Fruit fly (Drosophila melanogaster): Measurements from ENCODE around the gene CG14252.

dm6 chr3R:26933885-26934284 lies 11.4 kb upstream of the CG14252 start:
- TF ChIP-seq toe (GFP tag; optimal IDR thresholded peaks at IDR 0.05), result no peak
- TF ChIP-seq CG12768 (GFP tag; optimal IDR thresholded peaks at IDR 0.05), result no peak
- no peak for TF ChIP-seq CG11617 (GFP tag; optimal IDR thresholded peaks at IDR 0.05)
- no peak for TF ChIP-seq ovo (GFP tag; optimal IDR thresholded peaks at IDR 0.05)
- no peak for TF ChIP-seq Crg-1 (GFP tag; optimal IDR thresholded peaks at IDR 0.05)
- no peak for TF ChIP-seq CG33017 (tag; optimal IDR thresholded peaks at IDR 0.05)
- TF ChIP-seq pad (GFP tag; optimal IDR thresholded peaks at IDR 0.05), result no peak

Measured in whole organism, adult.